Fruit fly (Drosophila melanogaster) whole organism, prepupa: Measurements from ENCODE around the gene CG9733.
A peak's percentile ranks its signal among the peaks of the same experiment; 100 is the strongest.

Source experiments
- CG10631 ChIP-seq: fragments of 200-800 bp; sonication (Bioruptor generic); optimal IDR thresholded peaks from 2 replicates; lab custom pipeline; 2016; ENCODE audit warnings: missing biosample characterization, missing genetic modification characterization
- CG6792 ChIP-seq: fragments of 200-800 bp; sonication (Bioruptor generic); optimal IDR thresholded peaks from 3 replicates; lab custom pipeline; 2016; ENCODE audit warnings: missing biosample characterization, missing genetic modification characterization
- CG6854 ChIP-seq: fragments of 200-800 bp; sonication (Bioruptor generic); optimal IDR thresholded peaks from 2 replicates; lab custom pipeline; 2017; ENCODE audit warnings: missing biosample characterization, mild to moderate bottlenecking, missing genetic modification characterization
- Eip75B ChIP-seq: fragments of 200-800 bp; sonication (Bioruptor generic); optimal IDR thresholded peaks from 3 replicates; lab custom pipeline; 2016; ENCODE audit warnings: missing biosample characterization, missing genetic modification characterization
- Gug ChIP-seq: fragments of 200-800 bp; sonication (Bioruptor generic); IDR thresholded peaks from 2 replicates; pipeline ENCODE4 v1.3.6; 2022; ENCODE audit warnings: missing biosample characterization, missing genetic modification characterization
- OdsH ChIP-seq: fragments of 200-800 bp; sonication (Bioruptor generic); optimal IDR thresholded peaks from 3 replicates; lab custom pipeline; 2016; ENCODE audit warnings: missing biosample characterization, missing genetic modification characterization
- Sox14 ChIP-seq: fragments of 200-800 bp; sonication (Bioruptor generic); optimal IDR thresholded peaks from 3 replicates; lab custom pipeline; 2016; ENCODE audit warnings: missing biosample characterization, missing genetic modification characterization
- dsx ChIP-seq: fragments of 200-800 bp; optimal IDR thresholded peaks from 3 replicates; lab custom pipeline; 2019; ENCODE audit warnings: missing biosample characterization, mild to moderate bottlenecking, missing genetic modification characterization, moderate library complexity; ENCODE audit not compliant: poor library complexity, severe bottlenecking
- eg ChIP-seq: fragments of 200-800 bp; sonication (Bioruptor generic); IDR thresholded peaks from 3 replicates; pipeline ENCODE4 v1.3.6; 2022; ENCODE audit warnings: missing biosample characterization, missing genetic modification characterization
- esn ChIP-seq: fragments of 200-800 bp; sonication (Bioruptor generic); optimal IDR thresholded peaks from 2 replicates; lab custom pipeline; 2016; ENCODE audit warnings: missing biosample characterization, mild to moderate bottlenecking, missing genetic modification characterization, moderate library complexity
- fd59A ChIP-seq: fragments of 200-800 bp; sonication (Bioruptor generic); optimal IDR thresholded peaks from 2 replicates; lab custom pipeline; 2017; ENCODE audit warnings: missing biosample characterization, mild to moderate bottlenecking, missing genetic modification characterization, missing genetic modification reagents
- lz ChIP-seq: fragments of 200-800 bp; sonication (Bioruptor generic); optimal IDR thresholded peaks from 3 replicates; lab custom pipeline; 2016; ENCODE audit warnings: missing biosample characterization, missing genetic modification characterization
- svp ChIP-seq: fragments of 200-800 bp; sonication (Bioruptor generic); peaks from one replicate; lab custom pipeline; 2016; ENCODE audit warnings: missing biosample characterization, missing genetic modification characterization

- peak; percentile 92 for TF ChIP-seq Eip75B (GFP tag; lab: Kevin White, UChicago)
- TF ChIP-seq svp (GFP tag; lab: Kevin White, UChicago), result peak; percentile 90
- TF ChIP-seq CG6792 (GFP tag; lab: Kevin White, UChicago), result peak; percentile 90
- peak; percentile 94 for TF ChIP-seq Sox14 (GFP tag; lab: Kevin White, UChicago)
- TF ChIP-seq CG10631 (GFP tag; lab: Kevin White, UChicago), result peak; percentile 98
- peak; percentile 96 for TF ChIP-seq Gug (GFP tag; lab: Robert Waterston, UW)
- TF ChIP-seq eg (GFP tag; lab: Robert Waterston, UW), result peak; percentile 97
- peak; percentile 97 for TF ChIP-seq fd59A (GFP tag; lab: Kevin White, UChicago)
- TF ChIP-seq CG6854 (GFP tag; lab: Kevin White, UChicago), result peak; percentile 61
- peak; percentile 84 for TF ChIP-seq lz (GFP tag; lab: Kevin White, UChicago)
- peak; percentile 96 for TF ChIP-seq OdsH (GFP tag; lab: Kevin White, UChicago)
- peak; percentile 89 for TF ChIP-seq esn (GFP tag; lab: Kevin White, UChicago)
- TF ChIP-seq dsx, result peak; percentile 96
Observed at dm6 chr3R:30265420-30265819, 18.9 kb upstream of the CG9733 start.
